Worm (Caenorhabditis elegans): Measurements from ENCODE around the gene nspg-8.

DNA sequence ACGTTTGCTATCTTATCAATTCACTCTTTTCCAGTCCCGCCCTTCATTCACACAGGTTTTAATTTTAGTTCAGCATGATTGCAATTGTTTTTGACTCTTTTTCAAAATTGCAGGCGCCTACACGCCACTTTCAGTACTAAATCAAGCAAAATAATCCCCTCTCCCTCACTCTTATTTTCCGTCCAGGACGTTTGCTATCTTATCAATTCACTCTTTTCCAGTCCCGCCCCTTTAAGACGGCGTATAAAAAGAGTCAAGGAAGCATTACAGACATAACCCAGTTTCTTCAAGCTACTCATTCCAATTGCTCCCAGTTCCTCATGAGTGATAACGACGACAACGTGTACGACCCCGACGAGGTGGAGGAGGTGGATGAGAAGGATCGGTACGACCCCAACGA is 32.8 kb downstream of the nspg-8 start, which contains the start of gene Y119D3B.21:
- TF ChIP-seq ztf-11 (tag; optimal IDR thresholded peaks at IDR 0.05) (no peak), nhr-11 (tag; optimal IDR thresholded peaks at IDR 0.05) (no peak), nhr-237 (tag; optimal IDR thresholded peaks at IDR 0.05) (no peak), nhr-129 (tag; optimal IDR thresholded peaks at IDR 0.05) (no peak), lsy-2 (tag; optimal IDR thresholded peaks at IDR 0.05) (no peak), unc-39 (tag; optimal IDR thresholded peaks at IDR 0.05) (no peak), mdl-1 (tag; optimal IDR thresholded peaks at IDR 0.05) (no peak)

Data from whole organism, L2 larva.